Worm (Caenorhabditis elegans) whole organism, midembryonic: ENCODE data around the gene ZK673.11.

ENCODE experiments used
- T22C8.4 ChIP-seq: fragments of 200-800 bp; sonication (Bioruptor generic); IDR thresholded peaks from 2 replicates; pipeline ENCODE4 v1.3.6; 2022; ENCODE audit warnings: missing genetic modification characterization, missing compliant biosample characterization
- cog-1 ChIP-seq: sonication (generic microtip); optimal IDR thresholded peaks from 2 replicates; lab custom pipeline; 2016; ENCODE audit warnings: missing genetic modification characterization, missing compliant biosample characterization
- flt-1 ChIP-seq: fragments of 200-800 bp; sonication (Bioruptor generic); IDR thresholded peaks from 2 replicates; pipeline ENCODE4 v1.3.6; 2022; ENCODE audit warnings: missing genetic modification characterization, missing compliant biosample characterization
- klf-2 ChIP-seq: fragments of 200-800 bp; sonication (Bioruptor generic); conservative IDR thresholded peaks from 2 replicates; pipeline ENCODE4 v1.3.6; 2022; ENCODE audit warnings: missing genetic modification reagents, missing genetic modification characterization, missing compliant biosample characterization
- med-1 ChIP-seq: sonication (generic microtip); optimal IDR thresholded peaks from 2 replicates; lab custom pipeline; 2017; ENCODE audit warnings: missing genetic modification characterization, mild to moderate bottlenecking, missing compliant biosample characterization, antibody characterized with exemption, missing genetic modification reagents; ENCODE audit not compliant: insufficient read depth
- ref-1 ChIP-seq: fragments of 200-800 bp; sonication (Bioruptor generic); conservative IDR thresholded peaks from 2 replicates; pipeline ENCODE4 v1.3.6; 2022; ENCODE audit warnings: missing genetic modification reagents, missing genetic modification characterization, missing compliant biosample characterization
- tab-1 ChIP-seq: fragments of 200-800 bp; sonication (Bioruptor generic); IDR thresholded peaks from 2 replicates; pipeline ENCODE4 v1.3.6; 2022; ENCODE audit warnings: missing genetic modification characterization, missing compliant biosample characterization
- ztf-23 ChIP-seq: fragments of 200-800 bp; sonication (Bioruptor generic); IDR thresholded peaks from 2 replicates; pipeline ENCODE4 v1.3.6; 2022; ENCODE audit warnings: missing genetic modification reagents, missing genetic modification characterization, missing compliant biosample characterization
- ztf-29 ChIP-seq: fragments of 200-800 bp; sonication (Bioruptor generic); IDR thresholded peaks from 2 replicates; pipeline ENCODE4 v1.3.6; 2022; ENCODE audit warnings: missing genetic modification reagents, missing genetic modification characterization, missing compliant biosample characterization

The ZK673.11 gene

DNA sequence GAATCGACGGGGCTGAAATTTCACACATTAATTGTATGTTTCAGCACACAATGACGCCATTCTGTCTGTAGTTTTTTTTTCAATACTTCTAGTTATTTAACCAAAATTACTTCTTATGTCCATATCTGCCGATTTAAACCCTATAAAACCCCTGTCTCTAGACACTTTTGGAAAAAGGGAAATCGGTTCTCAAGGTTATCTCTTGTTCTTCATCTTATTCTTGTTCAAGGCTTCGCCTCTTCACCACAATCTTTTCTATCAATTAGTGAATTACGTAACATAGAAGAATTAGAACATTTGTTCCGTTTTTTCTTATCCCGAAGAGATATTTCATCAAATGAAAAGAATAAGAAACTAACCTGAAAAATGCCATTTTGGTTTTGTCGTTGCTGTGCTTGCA lies 43.6 kb downstream of the ZK673.11 start:
- TF ChIP-seq med-1 (no peak), T22C8.4 (no peak), cog-1 (tag; lab: Kevin White, UChicago) (no peak), ztf-23 (GFP tag; lab: Robert Waterston, UW) (no peak), ztf-29 (GFP tag; lab: Robert Waterston, UW) (no peak)

DNA sequence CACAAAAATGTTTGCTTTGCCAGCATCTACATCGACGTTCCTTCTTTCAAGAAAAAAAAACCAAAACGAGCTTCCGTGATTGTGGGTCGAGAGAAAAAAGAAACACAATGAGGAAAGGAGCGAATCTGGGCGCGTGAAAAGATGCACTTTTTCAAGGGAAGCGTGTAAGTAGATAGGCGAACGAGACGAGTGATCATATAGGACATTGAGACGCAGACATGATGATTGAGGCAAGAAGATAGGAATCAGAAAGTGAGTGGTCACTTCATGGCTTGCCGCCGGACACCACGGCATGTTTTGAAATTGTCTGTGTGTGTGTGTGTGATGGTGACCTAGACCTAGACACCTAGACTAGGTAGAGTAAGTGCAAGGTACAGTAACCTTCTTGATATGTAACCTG lies 44.5 kb downstream of the ZK673.11 start:
- TF ChIP-seq cog-1 (tag; lab: Kevin White, UChicago) (no peak), med-1 (no peak)

DNA sequence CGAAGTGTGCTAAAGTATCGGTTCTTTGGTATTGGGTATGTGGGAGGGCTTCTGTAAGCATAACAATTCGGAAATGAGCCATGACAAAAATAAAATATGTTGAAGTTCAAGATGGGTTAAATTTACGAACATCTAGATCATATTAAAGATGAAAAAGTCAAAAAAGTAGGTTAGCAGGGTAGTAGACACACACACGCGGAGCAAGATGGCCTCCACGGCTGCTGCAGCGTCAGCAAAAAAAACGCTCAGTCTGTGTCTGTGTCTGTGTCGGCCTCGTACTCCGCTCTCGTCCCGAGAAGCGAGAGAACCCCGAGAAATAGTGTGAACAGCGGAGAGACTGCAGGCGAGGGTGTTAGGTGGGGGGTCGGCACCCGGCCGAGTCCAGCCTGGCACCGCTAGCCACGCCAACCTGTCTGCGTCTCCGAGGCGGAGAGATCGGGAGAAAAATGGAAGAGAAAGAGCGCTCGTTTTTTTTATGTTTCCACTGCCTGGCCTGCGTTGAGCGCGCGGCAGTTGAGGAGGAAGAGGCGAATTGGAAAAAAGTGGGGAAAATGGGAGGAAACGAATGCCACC lies 45.5 kb downstream of the ZK673.11 start, which contains the start of gene myrf-1:
Gene myrf-1, minus strand, starts transcription at position 51 of the 573 bp plus-strand sequence.
- TF ChIP-seq flt-1 (GFP tag; lab: Robert Waterston, UW) = 0 out of 2 replicates have a peak, but pooled peaks have one; percentile 6
- TF ChIP-seq ztf-23 (GFP tag; lab: Robert Waterston, UW) = peak; percentile 56; the same call in 1 of the 2 replicates
- peak; percentile 72 for TF ChIP-seq cog-1 (tag; lab: Kevin White, UChicago)
- TF ChIP-seq klf-2 = no peak
- TF ChIP-seq ztf-29 (GFP tag; lab: Robert Waterston, UW) = no peak
- TF ChIP-seq med-1 = no peak
- no peak for TF ChIP-seq ref-1
- TF ChIP-seq T22C8.4 = no peak
- 0 out of 2 replicates have a peak, but pooled peaks have one; percentile 67 for TF ChIP-seq tab-1 (GFP tag; lab: Robert Waterston, UW)

DNA sequence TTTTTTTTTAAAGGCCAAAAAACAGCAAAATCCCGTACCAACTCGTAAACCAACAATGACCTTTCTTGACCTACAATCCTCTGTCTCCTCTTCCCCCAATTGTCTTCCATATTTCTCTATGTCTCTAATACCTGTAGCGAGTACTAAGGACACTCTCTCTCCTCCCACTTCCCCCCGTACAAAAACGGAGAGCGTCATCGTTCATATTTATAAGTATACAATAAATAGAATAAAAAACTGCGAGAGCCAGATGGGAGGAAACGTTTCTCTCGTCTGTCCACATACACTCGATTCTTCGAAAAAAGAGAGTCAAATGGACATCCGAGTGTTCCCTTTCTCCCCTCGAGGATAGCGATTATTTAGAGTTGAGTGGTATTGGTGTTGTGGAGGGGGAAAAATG lies 47.6 kb downstream of the ZK673.11 start:
- TF ChIP-seq ref-1 (no peak), tab-1 (GFP tag; lab: Robert Waterston, UW) (no peak), ztf-29 (GFP tag; lab: Robert Waterston, UW) (no peak), med-1 (no peak), ztf-23 (GFP tag; lab: Robert Waterston, UW) (no peak), T22C8.4 (no peak), cog-1 (tag; lab: Kevin White, UChicago) (no peak), klf-2 (no peak), flt-1 (GFP tag; lab: Robert Waterston, UW) (no peak)

DNA sequence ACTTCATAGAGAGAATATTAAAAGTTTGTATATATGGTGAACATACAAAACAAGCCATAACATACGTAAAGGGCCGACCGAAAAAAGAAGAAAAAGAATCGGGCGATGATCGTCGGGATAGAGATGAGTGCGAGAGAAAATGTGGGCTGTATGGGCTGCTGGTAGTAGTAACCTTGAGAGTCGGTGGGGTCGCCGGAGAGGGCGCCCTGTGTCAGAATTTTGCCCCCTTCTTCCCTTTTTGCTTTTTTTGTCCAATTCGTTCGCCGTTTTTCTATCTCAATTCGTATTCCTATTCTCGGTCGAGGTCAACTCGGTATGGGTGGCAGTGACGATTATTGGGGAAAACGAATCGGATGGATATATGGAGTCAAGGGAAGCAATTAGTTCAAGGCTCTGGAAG lies 48.9 kb downstream of the ZK673.11 start:
- TF ChIP-seq ztf-23 (GFP tag; lab: Robert Waterston, UW) (no peak), med-1 (no peak), klf-2 (no peak), T22C8.4 (no peak), flt-1 (GFP tag; lab: Robert Waterston, UW) (no peak), cog-1 (tag; lab: Kevin White, UChicago) (no peak), ref-1 (no peak), tab-1 (GFP tag; lab: Robert Waterston, UW) (no peak), ztf-29 (GFP tag; lab: Robert Waterston, UW) (no peak)

DNA sequence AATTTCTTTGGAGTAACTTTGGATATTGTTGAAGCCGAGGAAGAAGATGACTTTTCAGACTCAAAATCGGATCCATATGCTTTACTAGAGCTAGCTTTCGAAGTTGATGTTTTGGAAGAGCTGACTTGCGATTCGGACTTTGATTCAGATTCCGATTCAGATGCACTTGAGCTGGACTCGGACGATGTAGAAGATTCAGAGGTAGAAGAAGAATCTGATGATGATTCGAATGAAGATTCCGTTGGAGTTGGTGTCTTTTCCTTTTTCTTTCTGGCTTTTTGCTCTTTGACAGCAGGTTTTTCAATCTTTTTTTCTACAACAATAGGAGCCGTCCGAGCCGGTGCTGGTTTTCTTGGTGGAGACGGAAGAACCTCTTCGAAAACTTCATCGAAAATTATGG lies 50.8 kb downstream of the ZK673.11 start:
- TF ChIP-seq med-1 (no peak), cog-1 (tag; lab: Kevin White, UChicago) (no peak), T22C8.4 (no peak), ref-1 (no peak), ztf-23 (GFP tag; lab: Robert Waterston, UW) (no peak), klf-2 (no peak), tab-1 (GFP tag; lab: Robert Waterston, UW) (no peak), flt-1 (GFP tag; lab: Robert Waterston, UW) (no peak), ztf-29 (GFP tag; lab: Robert Waterston, UW) (no peak)

DNA sequence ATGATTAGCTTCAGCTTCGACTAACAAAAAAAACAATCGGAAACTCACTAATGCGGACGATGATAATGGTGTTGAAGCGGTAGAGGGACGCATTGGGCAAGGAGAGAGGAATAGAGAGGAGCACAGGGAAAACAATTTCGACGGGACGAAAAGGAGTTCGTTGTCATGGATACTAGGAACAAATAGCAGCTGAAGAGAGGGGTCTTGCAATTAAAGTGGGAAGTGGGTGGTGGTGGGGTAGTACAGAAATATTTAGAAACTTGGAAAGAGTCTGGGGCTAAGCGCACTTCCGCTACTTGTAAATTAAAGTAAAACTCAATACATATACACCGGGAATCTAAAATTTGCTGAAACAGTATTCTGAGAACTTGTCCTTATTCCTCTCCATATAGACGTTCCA lies 52.7 kb downstream of the ZK673.11 start, which contains the start of gene F59B10.2:
Gene F59B10.2, minus strand, starts transcription at position 101 of the 400 bp plus-strand sequence.
- TF ChIP-seq ref-1 (no peak), ztf-23 (GFP tag; lab: Robert Waterston, UW) (no peak), med-1 (no peak), klf-2 (no peak), ztf-29 (GFP tag; lab: Robert Waterston, UW) (no peak), T22C8.4 (no peak)

DNA sequence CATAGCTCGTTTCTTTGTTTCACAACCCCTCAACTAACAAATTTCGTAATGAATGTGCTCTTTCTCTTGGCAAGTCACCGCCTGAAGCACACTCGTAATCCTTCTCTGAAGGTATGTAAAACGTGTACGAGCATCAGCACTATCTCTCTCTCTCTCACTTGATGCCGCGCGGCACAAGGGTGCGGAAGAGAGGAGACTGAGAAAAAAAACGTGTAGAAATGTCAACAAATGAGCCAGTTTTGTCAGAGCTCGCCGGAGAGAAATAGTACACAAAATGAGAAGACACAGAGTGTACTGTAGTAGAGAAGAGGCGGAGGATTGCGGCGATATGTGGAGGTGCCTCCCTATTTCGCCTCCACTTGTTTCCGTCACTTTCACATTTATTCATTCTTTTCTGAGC lies 53.2 kb downstream of the ZK673.11 start, which contains the start of gene F59B10.3:
Gene F59B10.3, plus strand, starts transcription at position 301 of the 400 bp plus-strand sequence.
- TF ChIP-seq ztf-23 (GFP tag; lab: Robert Waterston, UW) = no peak
- TF ChIP-seq ref-1 = no peak
- TF ChIP-seq tab-1 (GFP tag; lab: Robert Waterston, UW) = no peak
- TF ChIP-seq flt-1 (GFP tag; lab: Robert Waterston, UW) = no peak
